Fruit fly (Drosophila melanogaster) whole organism, embryonic: ENCODE data around the gene Pdcd4.

Experiments
- Ada2b ChIP-seq: fragments of 200-800 bp; sonication (Bioruptor generic); IDR thresholded peaks from 2 replicates; pipeline ENCODE4 v1.3.6; 2022; ENCODE audit warnings: missing biosample characterization, missing genetic modification characterization
- Aef1 ChIP-seq: fragments of 200-800 bp; sonication (Bioruptor generic); IDR thresholded peaks from 3 replicates; pipeline ENCODE4 v1.3.6; 2022; ENCODE audit warnings: missing biosample characterization, missing genetic modification characterization
- BEAF-32 ChIP-seq: fragments of 200-800 bp; sonication (Bioruptor generic); optimal IDR thresholded peaks from 3 replicates; lab custom pipeline; 2017; ENCODE audit warnings: missing biosample characterization, missing genetic modification characterization, mild to moderate bottlenecking, moderate library complexity, missing genetic modification reagents
- CG10147 ChIP-seq: fragments of 200-800 bp; sonication (Bioruptor generic); optimal IDR thresholded peaks from 2 replicates; lab custom pipeline; 2019; ENCODE audit warnings: missing biosample characterization, mild to moderate bottlenecking, missing genetic modification characterization, moderate library complexity
- CG10267 ChIP-seq: fragments of 200-800 bp; sonication (Bioruptor generic); optimal IDR thresholded peaks from 2 replicates; lab custom pipeline; 2018; ENCODE audit warnings: missing biosample characterization, mild to moderate bottlenecking, missing genetic modification characterization, moderate library complexity
- CG10366 ChIP-seq: fragments of 200-800 bp; sonication (Bioruptor generic); IDR thresholded peaks from 2 replicates; pipeline ENCODE4 v1.3.6; 2022; ENCODE audit warnings: missing biosample characterization, missing genetic modification characterization
- CG12104 ChIP-seq: fragments of 200-800 bp; sonication (Bioruptor generic); optimal IDR thresholded peaks from 3 replicates; lab custom pipeline; 2016; ENCODE audit warnings: missing biosample characterization, missing genetic modification characterization
- CG15479 ChIP-seq: fragments of 200-800 bp; sonication (Bioruptor generic); optimal IDR thresholded peaks from 3 replicates; lab custom pipeline; 2019; ENCODE audit warnings: missing biosample characterization, mild to moderate bottlenecking, missing genetic modification characterization, moderate library complexity
- CG17912 ChIP-seq: fragments of 200-800 bp; sonication (Bioruptor generic); optimal IDR thresholded peaks from 2 replicates; lab custom pipeline; 2018; ENCODE audit warnings: missing biosample characterization, mild to moderate bottlenecking, missing genetic modification characterization
- CG3163 ChIP-seq: fragments of 200-800 bp; sonication (Bioruptor generic); optimal IDR thresholded peaks from 3 replicates; lab custom pipeline; 2016; ENCODE audit warnings: missing biosample characterization, missing genetic modification characterization
- CG3407 ChIP-seq: fragments of 200-800 bp; sonication (Bioruptor generic); optimal IDR thresholded peaks from 2 replicates; lab custom pipeline; 2018; ENCODE audit warnings: missing biosample characterization, mild to moderate bottlenecking, missing genetic modification characterization
- CG34224 ChIP-seq: fragments of 200-800 bp; sonication (Bioruptor generic); IDR thresholded peaks from 3 replicates; pipeline ENCODE4 v1.3.6; 2022; ENCODE audit warnings: missing biosample characterization, missing genetic modification characterization; ENCODE audit not compliant: partially characterized antibody
- CG43689 ChIP-seq: fragments of 200-800 bp; sonication (Bioruptor generic); IDR thresholded peaks from 2 replicates; pipeline ENCODE4 v1.3.6; 2022; ENCODE audit warnings: missing biosample characterization, missing genetic modification characterization
- CG4707 ChIP-seq: fragments of 200-800 bp; sonication (Bioruptor generic); optimal IDR thresholded peaks from 2 replicates; lab custom pipeline; 2018; ENCODE audit warnings: missing biosample characterization, mild to moderate bottlenecking, missing genetic modification characterization, moderate library complexity
- CG6175 ChIP-seq: fragments of 200-800 bp; sonication (Bioruptor generic); IDR thresholded peaks from 3 replicates; pipeline ENCODE4 v1.3.6; 2022; ENCODE audit warnings: missing biosample characterization, missing genetic modification characterization
- CG6254 ChIP-seq: fragments of 200-800 bp; sonication (Bioruptor generic); optimal IDR thresholded peaks from 3 replicates; lab custom pipeline; 2017; ENCODE audit warnings: mild to moderate bottlenecking, missing biosample characterization, missing genetic modification reagents, missing genetic modification characterization
- CG7745 ChIP-seq: fragments of 200-800 bp; sonication (Bioruptor generic); optimal IDR thresholded peaks from 2 replicates; lab custom pipeline; 2018; ENCODE audit warnings: missing biosample characterization, mild to moderate bottlenecking, missing genetic modification characterization, moderate library complexity
- CG8089 ChIP-seq: fragments of 200-800 bp; sonication (Bioruptor generic); optimal IDR thresholded peaks from 3 replicates; lab custom pipeline; 2016; ENCODE audit warnings: missing biosample characterization, missing genetic modification characterization
- CG8388 ChIP-seq: fragments of 200-800 bp; sonication (Bioruptor generic); optimal IDR thresholded peaks from 2 replicates; lab custom pipeline; 2019; ENCODE audit warnings: missing biosample characterization, mild to moderate bottlenecking, missing genetic modification characterization, moderate library complexity
- CG9609 ChIP-seq: fragments of 200-800 bp; sonication (Bioruptor generic); optimal IDR thresholded peaks from 3 replicates; lab custom pipeline; 2016; ENCODE audit warnings: missing biosample characterization, missing genetic modification characterization
- Dip3 ChIP-seq: fragments of 200-800 bp; sonication (Bioruptor generic); optimal IDR thresholded peaks from 3 replicates; lab custom pipeline; 2016; ENCODE audit warnings: missing biosample characterization, missing genetic modification characterization
- Doc2 ChIP-seq: fragments of 200-800 bp; sonication (Bioruptor generic); IDR thresholded peaks from 2 replicates; pipeline ENCODE4 v1.3.6; 2022; ENCODE audit warnings: missing biosample characterization, missing genetic modification characterization
- HLH4C ChIP-seq: fragments of 200-800 bp; sonication (Bioruptor generic); IDR thresholded peaks from 3 replicates; pipeline ENCODE4 v1.3.6; 2022; ENCODE audit warnings: missing biosample characterization, missing genetic modification characterization; ENCODE audit not compliant: partially characterized antibody
- Hey ChIP-seq: fragments of 200-800 bp; sonication (Bioruptor generic); optimal IDR thresholded peaks from 3 replicates; lab custom pipeline; 2018; ENCODE audit warnings: missing biosample characterization, mild to moderate bottlenecking, missing genetic modification characterization
- Hmx ChIP-seq: fragments of 200-800 bp; sonication (Bioruptor generic); optimal IDR thresholded peaks from 2 replicates; lab custom pipeline; 2016; ENCODE audit warnings: missing biosample characterization, missing genetic modification characterization
- Lhr ChIP-seq: fragments of 200-800 bp; sonication (Bioruptor generic); optimal IDR thresholded peaks from 3 replicates; lab custom pipeline; 2017; ENCODE audit warnings: mild to moderate bottlenecking, missing biosample characterization, missing genetic modification reagents, missing genetic modification characterization
- NK7.1 ChIP-seq: fragments of 200-800 bp; sonication (Bioruptor generic); optimal IDR thresholded peaks from 3 replicates; lab custom pipeline; 2016; ENCODE audit warnings: missing biosample characterization, missing genetic modification characterization
- Rx ChIP-seq: fragments of 200-800 bp; sonication (Bioruptor generic); IDR thresholded peaks from 2 replicates; pipeline ENCODE4 v1.3.6; 2022; ENCODE audit warnings: missing biosample characterization, missing genetic modification characterization
- Sox100B ChIP-seq: fragments of 200-800 bp; sonication (Bioruptor generic); optimal IDR thresholded peaks from 3 replicates; lab custom pipeline; 2018; ENCODE audit warnings: missing biosample characterization, mild to moderate bottlenecking, missing genetic modification characterization
- Trl ChIP-seq, 3 experiments: fragments of >200 bp in 2 of 3; fragments of 200-800 bp in 1 of 3; sonication (Bioruptor generic) in 1 of 3; optimal IDR thresholded peaks; 2 replicates in 1 of 3; 3 replicates in 2 of 3; lab custom pipeline; 2016 to 2017; ENCODE audit warnings: missing biosample characterization in 1 of 3, missing genetic modification characterization in 1 of 3
- btn ChIP-seq: fragments of 200-800 bp; sonication (Bioruptor generic); optimal IDR thresholded peaks from 2 replicates; lab custom pipeline; 2016; ENCODE audit warnings: missing biosample characterization, missing genetic modification characterization
- dmrt99B ChIP-seq: fragments of 200-800 bp; sonication (Bioruptor generic); optimal IDR thresholded peaks from 2 replicates; lab custom pipeline; 2018; ENCODE audit warnings: missing biosample characterization, mild to moderate bottlenecking, missing genetic modification characterization, moderate library complexity
- ems ChIP-seq: fragments of 200-800 bp; sonication (Bioruptor generic); optimal IDR thresholded peaks from 3 replicates; lab custom pipeline; 2016; ENCODE audit warnings: missing biosample characterization, missing genetic modification characterization
- grn ChIP-seq: fragments of 200-800 bp; sonication (Bioruptor generic); optimal IDR thresholded peaks from 3 replicates; lab custom pipeline; 2017; ENCODE audit warnings: missing biosample characterization, missing genetic modification characterization
- h ChIP-seq: fragments of >200 bp; optimal IDR thresholded peaks from 2 replicates; lab custom pipeline; 2017
- ham ChIP-seq: fragments of 200-800 bp; sonication (Bioruptor generic); IDR thresholded peaks from 2 replicates; pipeline ENCODE4 v1.3.6; 2022; ENCODE audit warnings: missing biosample characterization, missing genetic modification characterization
- lab ChIP-seq: fragments of 200-800 bp; sonication (Bioruptor generic); optimal IDR thresholded peaks from 3 replicates; lab custom pipeline; 2017; ENCODE audit warnings: missing biosample characterization, missing genetic modification characterization, mild to moderate bottlenecking, moderate library complexity, missing genetic modification reagents
- nerfin-2 ChIP-seq: fragments of 200-800 bp; sonication (Bioruptor generic); IDR thresholded peaks from 2 replicates; pipeline ENCODE4 v1.3.6; 2022; ENCODE audit warnings: missing biosample characterization, missing genetic modification characterization; ENCODE audit not compliant: partially characterized antibody
- row ChIP-seq: fragments of 200-800 bp; sonication (Bioruptor generic); IDR thresholded peaks from 3 replicates; pipeline ENCODE4 v1.3.6; 2022; ENCODE audit warnings: missing biosample characterization, missing genetic modification characterization
- sc ChIP-seq, 3 experiments: fragments of >200 bp in 2 of 3; fragments of 200-800 bp in 1 of 3; sonication (Bioruptor generic) in 1 of 3; optimal IDR thresholded peaks; 2 replicates in 2 of 3; 3 replicates in 1 of 3; lab custom pipeline; 2017; ENCODE audit warnings: mild to moderate bottlenecking in 1 of 3, missing biosample characterization in 1 of 3, missing genetic modification characterization in 1 of 3, missing genetic modification reagents in 1 of 3
- schlank ChIP-seq: fragments of 200-800 bp; sonication (Bioruptor generic); optimal IDR thresholded peaks from 2 replicates; lab custom pipeline; 2018; ENCODE audit warnings: missing biosample characterization, mild to moderate bottlenecking, missing genetic modification characterization
- scrt ChIP-seq: fragments of 200-800 bp; sonication (Bioruptor generic); optimal IDR thresholded peaks from 2 replicates; lab custom pipeline; 2018; ENCODE audit warnings: missing biosample characterization, mild to moderate bottlenecking, missing genetic modification characterization, moderate library complexity
- slbo ChIP-seq: fragments of 200-800 bp; sonication (Bioruptor generic); IDR thresholded peaks from 2 replicates; pipeline ENCODE4 v1.3.6; 2022; ENCODE audit warnings: missing biosample characterization, missing genetic modification characterization
- so ChIP-seq: fragments of 200-800 bp; sonication (Bioruptor generic); IDR thresholded peaks from 3 replicates; pipeline ENCODE4 v1.3.6; 2022; ENCODE audit warnings: missing biosample characterization, missing genetic modification characterization
- sug ChIP-seq: fragments of 200-800 bp; optimal IDR thresholded peaks from 2 replicates; lab custom pipeline; 2019; ENCODE audit warnings: missing biosample characterization, mild to moderate bottlenecking, missing genetic modification characterization, moderate library complexity
- tin ChIP-seq: fragments of 200-800 bp; sonication (Bioruptor generic); optimal IDR thresholded peaks from 3 replicates; lab custom pipeline; 2016; ENCODE audit warnings: missing biosample characterization, missing genetic modification characterization
- tup ChIP-seq: fragments of 200-800 bp; sonication (Bioruptor generic); optimal IDR thresholded peaks from 2 replicates; lab custom pipeline; 2016; ENCODE audit warnings: missing biosample characterization, mild to moderate bottlenecking, missing genetic modification characterization, moderate library complexity
- vfl ChIP-seq: fragments of 200-800 bp; sonication (Bioruptor generic); optimal IDR thresholded peaks from 2 replicates; lab custom pipeline; 2016; ENCODE audit warnings: missing biosample characterization, missing genetic modification characterization
- wek ChIP-seq: fragments of 200-800 bp; sonication (Bioruptor generic); optimal IDR thresholded peaks from 3 replicates; lab custom pipeline; 2018; ENCODE audit warnings: missing biosample characterization, mild to moderate bottlenecking, missing genetic modification characterization, moderate library complexity
- wor ChIP-seq: fragments of 200-800 bp; sonication (Bioruptor generic); IDR thresholded peaks from 2 replicates; pipeline ENCODE4 v1.3.6; 2022; ENCODE audit warnings: missing biosample characterization, missing genetic modification characterization

Pdcd4 gene

dm6 chrX:13740062-13740461 lies 15.1 kb downstream of the Pdcd4 start (continued):
- peak; percentile 85 for TF ChIP-seq tin (GFP tag; lab: Kevin White, UChicago)
- TF ChIP-seq sug (tag; lab: Kevin White, UChicago): peak; percentile 75
- peak; percentile 19 for TF ChIP-seq CG8388 (GFP tag; lab: Kevin White, UChicago)
- peak; percentile 69 for TF ChIP-seq Dip3 (GFP tag; lab: Kevin White, UChicago)
- no peak for TF ChIP-seq CG15479 (GFP tag; lab: Kevin White, UChicago)
- TF ChIP-seq dmrt99B (tag; lab: Kevin White, UChicago): peak; percentile 84
- peak; percentile 40 for TF ChIP-seq scrt (GFP tag; lab: Kevin White, UChicago)
- peak; percentile 43 for TF ChIP-seq CG6254 (GFP tag; lab: Kevin White, UChicago)
- no peak for TF ChIP-seq BEAF-32 (GFP tag; lab: Kevin White, UChicago)
- TF ChIP-seq CG3407 (GFP tag; lab: Kevin White, UChicago): peak; percentile 26
- peak; percentile 19 for TF ChIP-seq Sox100B (GFP tag; lab: Kevin White, UChicago)
- no peak for TF ChIP-seq CG12104 (GFP tag; lab: Kevin White, UChicago)
- TF ChIP-seq Doc2: no peak
- TF ChIP-seq Hey (tag; lab: Kevin White, UChicago): peak; percentile 60
- peak; percentile 82 for TF ChIP-seq CG10366 (GFP tag; lab: Robert Waterston, UW)
- peak; percentile 52 for TF ChIP-seq CG4707 (GFP tag; lab: Kevin White, UChicago)
- no peak for TF ChIP-seq btn
- TF ChIP-seq CG9609: peak; percentile 76
- TF ChIP-seq h (lab: Kevin White, UChicago): no peak
- TF ChIP-seq CG17912 (GFP tag; lab: Kevin White, UChicago): peak; percentile 59
- TF ChIP-seq Rx (GFP tag; lab: Robert Waterston, UW): peak; percentile 83
- TF ChIP-seq Ada2b (GFP tag; lab: Robert Waterston, UW): peak; percentile 85
- no peak for TF ChIP-seq HLH4C (GFP tag; lab: Robert Waterston, UW)
- peak; percentile 62 for TF ChIP-seq schlank
- peak; percentile 62; the same call in 1 of the 3 replicates for TF ChIP-seq so (GFP tag; lab: Robert Waterston, UW)
- peak; percentile 48 for TF ChIP-seq CG10267 (tag; lab: Kevin White, UChicago)
- no peak for TF ChIP-seq ham (GFP tag; lab: Robert Waterston, UW)
- peak; percentile 58 for TF ChIP-seq CG8089
- TF ChIP-seq CG3163 (GFP tag; lab: Kevin White, UChicago): no peak
- no peak for TF ChIP-seq CG34224 (GFP tag; lab: Robert Waterston, UW)
- no peak for TF ChIP-seq Trl (optimal IDR thresholded peaks at IDR 0.05; lab: Kevin White, UChicago)
- peak; percentile 82 for TF ChIP-seq Trl (GFP tag; optimal IDR thresholded peaks at IDR 0.05; lab: Kevin White, UChicago)
- TF ChIP-seq nerfin-2 (GFP tag; lab: Robert Waterston, UW): no peak
- TF ChIP-seq ems (GFP tag; lab: Kevin White, UChicago): peak; percentile 42
- TF ChIP-seq tup (GFP tag; lab: Kevin White, UChicago): no peak
- peak; percentile 37 for TF ChIP-seq vfl
- TF ChIP-seq NK7.1: peak; percentile 38
- peak; percentile 62 for TF ChIP-seq Aef1
- TF ChIP-seq wek (GFP tag; lab: Kevin White, UChicago): peak; percentile 35
- TF ChIP-seq wor (GFP tag; lab: Robert Waterston, UW): peak; percentile 29; the same call in 1 of the 2 replicates
- TF ChIP-seq sc (optimal IDR thresholded peaks at IDR 0.05; lab: Kevin White, UChicago): no peak
- peak; percentile 15 for TF ChIP-seq sc (GFP tag; optimal IDR thresholded peaks at IDR 0.05; lab: Kevin White, UChicago)
- TF ChIP-seq CG7745: no peak
- TF ChIP-seq Lhr: no peak
- peak; percentile 95 for TF ChIP-seq slbo (GFP tag; lab: Robert Waterston, UW)
- peak; percentile 91 for TF ChIP-seq lab (GFP tag; lab: Kevin White, UChicago)
- TF ChIP-seq CG10147: peak; percentile 12
- no peak for TF ChIP-seq Hmx (GFP tag; lab: Kevin White, UChicago)
- TF ChIP-seq CG43689 (GFP tag; lab: Robert Waterston, UW): peak; percentile 36; the same call in 1 of the 2 replicates
- peak; percentile 91 for TF ChIP-seq row (GFP tag; lab: Robert Waterston, UW)
- TF ChIP-seq CG6175 (GFP tag; lab: Robert Waterston, UW): peak; percentile 74; the same call in 2 of the 3 replicates
- no peak for TF ChIP-seq grn
